Fruit fly (Drosophila melanogaster) whole organism, embryonic: ENCODE data around the gene ph-p.

ENCODE experiments used
- Asciz ChIP-seq: fragments of 200-800 bp; sonication (Bioruptor generic); optimal IDR thresholded peaks from 2 replicates; lab custom pipeline; 2017; ENCODE audit warnings: missing biosample characterization, mild to moderate bottlenecking, missing genetic modification characterization, missing genetic modification reagents
- Blimp-1 ChIP-seq: fragments of 200-800 bp; sonication (Bioruptor generic); optimal IDR thresholded peaks from 3 replicates; lab custom pipeline; 2018; ENCODE audit warnings: missing biosample characterization, missing genetic modification characterization, mild to moderate bottlenecking, moderate library complexity, missing genetic modification reagents
- CG11723 ChIP-seq: fragments of 200-800 bp; sonication (Bioruptor generic); optimal IDR thresholded peaks from 2 replicates; lab custom pipeline; 2017; ENCODE audit warnings: missing biosample characterization, mild to moderate bottlenecking, missing genetic modification characterization
- CG12744 ChIP-seq: fragments of 200-800 bp; sonication (Bioruptor generic); optimal IDR thresholded peaks from 2 replicates; lab custom pipeline; 2016; ENCODE audit warnings: missing biosample characterization, missing genetic modification characterization
- CG13894 ChIP-seq: fragments of 200-800 bp; sonication (Bioruptor generic); optimal IDR thresholded peaks from 3 replicates; lab custom pipeline; 2018; ENCODE audit warnings: missing biosample characterization, mild to moderate bottlenecking, missing genetic modification characterization, moderate library complexity
- CG14710 ChIP-seq: fragments of 200-800 bp; sonication (Bioruptor generic); optimal IDR thresholded peaks from 3 replicates; lab custom pipeline; 2019; ENCODE audit warnings: missing biosample characterization, mild to moderate bottlenecking, missing genetic modification characterization, moderate library complexity
- CG15073 ChIP-seq: fragments of 200-800 bp; sonication (Bioruptor generic); optimal IDR thresholded peaks from 2 replicates; lab custom pipeline; 2016; ENCODE audit warnings: missing biosample characterization, missing genetic modification characterization
- CG17186 ChIP-seq: fragments of 200-800 bp; sonication (Bioruptor generic); optimal IDR thresholded peaks from 3 replicates; lab custom pipeline; 2017; ENCODE audit warnings: missing biosample characterization, missing genetic modification reagents, missing genetic modification characterization
- CG2120 ChIP-seq: fragments of 200-800 bp; sonication (Bioruptor generic); optimal IDR thresholded peaks from 3 replicates; lab custom pipeline; 2016; ENCODE audit warnings: missing biosample characterization, missing genetic modification characterization
- CG31224 ChIP-seq: fragments of 200-800 bp; sonication (Bioruptor generic); IDR thresholded peaks from 2 replicates; pipeline ENCODE4 v1.3.6; 2022; ENCODE audit warnings: missing biosample characterization, missing genetic modification characterization
- CG34376 ChIP-seq: fragments of 200-800 bp; sonication (Bioruptor generic); optimal IDR thresholded peaks from 2 replicates; lab custom pipeline; 2018; ENCODE audit warnings: missing biosample characterization, mild to moderate bottlenecking, missing genetic modification characterization
- CG42726 ChIP-seq: fragments of 200-800 bp; sonication (Bioruptor generic); IDR thresholded peaks from 2 replicates; pipeline ENCODE4 v1.3.6; 2022; ENCODE audit warnings: missing biosample characterization, missing genetic modification characterization; ENCODE audit not compliant: partially characterized antibody
- CG6683 ChIP-seq: fragments of 200-800 bp; sonication (Bioruptor generic); optimal IDR thresholded peaks from 2 replicates; lab custom pipeline; 2017; ENCODE audit warnings: missing biosample characterization, mild to moderate bottlenecking, missing genetic modification characterization, missing genetic modification reagents
- CG6854 ChIP-seq: fragments of 200-800 bp; sonication (Bioruptor generic); optimal IDR thresholded peaks from 3 replicates; lab custom pipeline; 2017; ENCODE audit warnings: missing biosample characterization, mild to moderate bottlenecking, missing genetic modification characterization
- CG8281 ChIP-seq: fragments of 200-800 bp; sonication (Bioruptor generic); optimal IDR thresholded peaks from 2 replicates; lab custom pipeline; 2018; ENCODE audit warnings: missing biosample characterization, mild to moderate bottlenecking, missing genetic modification characterization, moderate library complexity
- CG8924 ChIP-seq: fragments of 200-800 bp; optimal IDR thresholded peaks from 3 replicates; lab custom pipeline; 2019; ENCODE audit warnings: missing biosample characterization, mild to moderate bottlenecking, missing genetic modification characterization, moderate library complexity
- Dll ChIP-seq: fragments of 200-800 bp; sonication (Bioruptor generic); IDR thresholded peaks from 4 replicates; pipeline ENCODE4 v1.3.6; 2022; ENCODE audit warnings: missing biosample characterization, missing genetic modification characterization; ENCODE audit not compliant: partially characterized antibody
- Dp ChIP-seq: fragments of 200-800 bp; sonication (Bioruptor generic); optimal IDR thresholded peaks from 2 replicates; lab custom pipeline; 2018; ENCODE audit warnings: missing biosample characterization, mild to moderate bottlenecking, missing genetic modification characterization, moderate library complexity
- Dref ChIP-seq: fragments of 200-800 bp; sonication (Bioruptor generic); IDR thresholded peaks from 2 replicates; pipeline ENCODE4 v1.3.6; 2022; ENCODE audit warnings: missing biosample characterization, missing genetic modification characterization
- Fer2 ChIP-seq: fragments of 200-800 bp; sonication (Bioruptor generic); optimal IDR thresholded peaks from 2 replicates; lab custom pipeline; 2018; ENCODE audit warnings: missing biosample characterization, mild to moderate bottlenecking, missing genetic modification characterization, moderate library complexity
- Gug ChIP-seq: fragments of 200-800 bp; sonication (Bioruptor generic); IDR thresholded peaks from 4 replicates; pipeline ENCODE4 v1.3.6; 2022; ENCODE audit warnings: missing biosample characterization, missing genetic modification characterization
- HLHmδ ChIP-seq: fragments of 200-800 bp; sonication (Bioruptor generic); optimal IDR thresholded peaks from 2 replicates; lab custom pipeline; 2018; ENCODE audit warnings: missing biosample characterization, mild to moderate bottlenecking, missing genetic modification characterization, moderate library complexity
- MBD-R2 ChIP-seq: fragments of 200-800 bp; sonication (Bioruptor generic); IDR thresholded peaks from 2 replicates; pipeline ENCODE4 v1.3.6; 2022; ENCODE audit warnings: missing biosample characterization, missing genetic modification characterization
- MESR4 ChIP-seq: fragments of 200-800 bp; sonication (Bioruptor generic); optimal IDR thresholded peaks from 2 replicates; lab custom pipeline; 2018; ENCODE audit warnings: missing biosample characterization, mild to moderate bottlenecking, missing genetic modification characterization, moderate library complexity
- Pdp1 ChIP-seq, 2 experiments: fragments of 200-800 bp; sonication (Bioruptor generic); optimal IDR thresholded peaks; 3 replicates each; lab custom pipeline; 2016; ENCODE audit warnings: missing biosample characterization in 2 of 2, missing genetic modification characterization in 2 of 2, mild to moderate bottlenecking in 1 of 2, moderate library complexity in 1 of 2
- Sry-δ ChIP-seq: fragments of 200-800 bp; sonication (Bioruptor generic); optimal IDR thresholded peaks from 2 replicates; lab custom pipeline; 2016; ENCODE audit warnings: missing biosample characterization, missing genetic modification characterization
- Xbp1 ChIP-seq: fragments of 200-800 bp; sonication (Bioruptor generic); optimal IDR thresholded peaks from 3 replicates; lab custom pipeline; 2016; ENCODE audit warnings: missing biosample characterization, mild to moderate bottlenecking, missing genetic modification characterization
- bcd ChIP-seq: fragments of 200-800 bp; sonication (Bioruptor generic); optimal IDR thresholded peaks from 2 replicates; lab custom pipeline; 2017; ENCODE audit warnings: missing biosample characterization, mild to moderate bottlenecking, missing genetic modification characterization
- croc ChIP-seq: fragments of 200-800 bp; sonication (Bioruptor generic); conservative IDR thresholded peaks from 3 replicates; pipeline ENCODE4 v1.3.6; 2022; ENCODE audit warnings: missing biosample characterization, missing genetic modification characterization
- crp ChIP-seq, 2 experiments: fragments of 200-800 bp; sonication (Bioruptor generic); optimal IDR thresholded peaks; 2 replicates in 1 of 2; 3 replicates in 1 of 2; lab custom pipeline; 2017; ENCODE audit warnings: missing biosample characterization in 2 of 2, missing genetic modification characterization in 2 of 2, mild to moderate bottlenecking in 1 of 2, moderate library complexity in 1 of 2
- da ChIP-seq: fragments of 200-800 bp; sonication (Bioruptor generic); optimal IDR thresholded peaks from 2 replicates; lab custom pipeline; 2016; ENCODE audit warnings: missing biosample characterization, missing genetic modification characterization
- exex ChIP-seq: fragments of 200-800 bp; sonication (Bioruptor generic); optimal IDR thresholded peaks from 4 replicates; lab custom pipeline; 2018; ENCODE audit warnings: missing biosample characterization, mild to moderate bottlenecking, missing genetic modification characterization, moderate library complexity
- fd102C ChIP-seq: fragments of 200-800 bp; sonication (Bioruptor generic); optimal IDR thresholded peaks from 2 replicates; lab custom pipeline; 2018; ENCODE audit warnings: missing biosample characterization, mild to moderate bottlenecking, missing genetic modification characterization, moderate library complexity
- gcm ChIP-seq: fragments of 200-800 bp; sonication (Bioruptor generic); optimal IDR thresholded peaks from 2 replicates; lab custom pipeline; 2019; ENCODE audit warnings: missing biosample characterization, mild to moderate bottlenecking, missing genetic modification characterization, moderate library complexity
- mirr ChIP-seq: fragments of 200-800 bp; sonication (Bioruptor generic); optimal IDR thresholded peaks from 3 replicates; lab custom pipeline; 2018; ENCODE audit warnings: missing biosample characterization, mild to moderate bottlenecking, missing genetic modification characterization
- sug ChIP-seq: fragments of 200-800 bp; optimal IDR thresholded peaks from 2 replicates; lab custom pipeline; 2019; ENCODE audit warnings: missing biosample characterization, mild to moderate bottlenecking, missing genetic modification characterization, moderate library complexity

Gene ph-p

dm6 chrX:2180750-2181261, 42.6 kb upstream of the ph-p start, which contains the start of gene pn (continued):
- TF ChIP-seq crp (GFP tag; optimal IDR thresholded peaks at IDR 0.05; lab: Kevin White, UChicago), result peak; percentile 55 to 83
- no peak for TF ChIP-seq da
- TF ChIP-seq Xbp1 (GFP tag; lab: Kevin White, UChicago), result no peak
- no peak for TF ChIP-seq CG6683 (GFP tag; lab: Kevin White, UChicago)
- TF ChIP-seq MBD-R2 (GFP tag; lab: Robert Waterston, UW), result peak; percentile 33; the same call in 1 of the 2 replicates
- peak; percentile 37 for TF ChIP-seq CG17186 (GFP tag; lab: Kevin White, UChicago)
- TF ChIP-seq CG14710 (tag; lab: Kevin White, UChicago), result peak; percentile 19
- TF ChIP-seq gcm (GFP tag; lab: Kevin White, UChicago), result no peak
- TF ChIP-seq bcd, result no peak
- peak; percentile 71 for TF ChIP-seq Dp (GFP tag; lab: Kevin White, UChicago)
- TF ChIP-seq CG13894, result no peak
- TF ChIP-seq croc (GFP tag; lab: Robert Waterston, UW), result no peak
- no peak for TF ChIP-seq CG31224 (GFP tag; lab: Robert Waterston, UW)
- TF ChIP-seq CG2120 (GFP tag; lab: Kevin White, UChicago), result no peak
- no peak for TF ChIP-seq Fer2 (tag; lab: Kevin White, UChicago)
- peak; percentile 62 for TF ChIP-seq Dref (GFP tag; lab: Robert Waterston, UW)
- TF ChIP-seq CG11723 (GFP tag; lab: Kevin White, UChicago), result no peak
- TF ChIP-seq CG6854 (GFP tag; lab: Kevin White, UChicago), result no peak
- TF ChIP-seq Gug (GFP tag; lab: Robert Waterston, UW), result no peak
- no peak for TF ChIP-seq fd102C (GFP tag; lab: Kevin White, UChicago)
- no peak for TF ChIP-seq CG8924 (tag; lab: Kevin White, UChicago)
- peak; percentile 57 for TF ChIP-seq Sry-δ (GFP tag; lab: Kevin White, UChicago)
- TF ChIP-seq Dll (GFP tag; lab: Robert Waterston, UW), result peak; percentile 55; the same call in 2 of the 4 replicates
- no peak for TF ChIP-seq CG8281 (tag; lab: Kevin White, UChicago)
- no peak for TF ChIP-seq Asciz

dm6 chrX:2178802-2179201, 40.6 kb upstream of the ph-p start, which contains the start of gene Cyp4ae1:
TSS of gene Cyp4ae1 (plus strand) at chrX:2179007.
- TF ChIP-seq mirr (GFP tag; lab: Kevin White, UChicago) (peak; percentile 3), sug (tag; lab: Kevin White, UChicago) (peak; percentile 52), CG12744 (GFP tag; lab: Kevin White, UChicago) (no peak), Pdp1 (GFP tag; optimal IDR thresholded peaks at IDR 0.05; lab: Kevin White, UChicago) (peak in 1 of 2 experiments; percentile 92), exex (peak; percentile 47), Blimp-1 (GFP tag; lab: Kevin White, UChicago) (no peak), crp (GFP tag; optimal IDR thresholded peaks at IDR 0.05; lab: Kevin White, UChicago) (peak in 1 of 2 experiments; percentile 76), HLHmδ (no peak), CG42726 (GFP tag; lab: Robert Waterston, UW) (no peak), CG34376 (GFP tag; lab: Kevin White, UChicago) (peak; percentile 27), MESR4 (no peak), CG15073 (GFP tag; lab: Kevin White, UChicago) (no peak)
